Fruit fly (Drosophila melanogaster) whole organism, embryonic: Measurements from ENCODE around the gene Iru.
A peak's percentile ranks its signal among the peaks of the same experiment; 100 is the strongest.

Source experiments
- CG10431 ChIP-seq: fragments of 200-800 bp; sonication (Bioruptor generic); optimal IDR thresholded peaks from 3 replicates; lab custom pipeline; 2018; ENCODE audit warnings: missing biosample characterization, mild to moderate bottlenecking, missing genetic modification characterization
- CG11504 ChIP-seq: fragments of 200-800 bp; sonication (Bioruptor generic); optimal IDR thresholded peaks from 3 replicates; lab custom pipeline; 2019; ENCODE audit warnings: missing biosample characterization, mild to moderate bottlenecking, missing genetic modification characterization, moderate library complexity
- CG11723 ChIP-seq: fragments of 200-800 bp; sonication (Bioruptor generic); optimal IDR thresholded peaks from 2 replicates; lab custom pipeline; 2017; ENCODE audit warnings: missing biosample characterization, mild to moderate bottlenecking, missing genetic modification characterization
- CG1233 ChIP-seq: fragments of 200-800 bp; sonication (Bioruptor generic); optimal IDR thresholded peaks from 4 replicates; lab custom pipeline; 2018; ENCODE audit warnings: missing biosample characterization, mild to moderate bottlenecking, missing genetic modification characterization
- CG13894 ChIP-seq: fragments of 200-800 bp; sonication (Bioruptor generic); optimal IDR thresholded peaks from 3 replicates; lab custom pipeline; 2018; ENCODE audit warnings: missing biosample characterization, mild to moderate bottlenecking, missing genetic modification characterization, moderate library complexity
- CG14667 ChIP-seq: fragments of 200-800 bp; sonication (Bioruptor generic); IDR thresholded peaks from 2 replicates; pipeline ENCODE4 v1.3.6; 2022; ENCODE audit warnings: missing biosample characterization, missing genetic modification characterization
- CG14860 ChIP-seq: fragments of 200-800 bp; sonication (Bioruptor generic); IDR thresholded peaks from 3 replicates; pipeline ENCODE4 v1.3.6; 2022; ENCODE audit warnings: missing biosample characterization, missing genetic modification characterization; ENCODE audit not compliant: partially characterized antibody
- CG15696 ChIP-seq: fragments of 200-800 bp; sonication (Bioruptor generic); optimal IDR thresholded peaks from 2 replicates; lab custom pipeline; 2019; ENCODE audit warnings: missing biosample characterization, mild to moderate bottlenecking, missing genetic modification characterization, moderate library complexity
- CG17612 ChIP-seq: fragments of 200-800 bp; sonication (Bioruptor generic); IDR thresholded peaks from 2 replicates; pipeline ENCODE4 v1.3.6; 2022; ENCODE audit warnings: missing biosample characterization, missing genetic modification characterization
- CG1832 ChIP-seq: fragments of 200-800 bp; sonication (Bioruptor generic); optimal IDR thresholded peaks from 2 replicates; lab custom pipeline; 2017; ENCODE audit warnings: missing biosample characterization, mild to moderate bottlenecking, missing genetic modification characterization, inconsistent platforms
- CG18476 ChIP-seq: fragments of 200-800 bp; sonication (Bioruptor generic); optimal IDR thresholded peaks from 2 replicates; lab custom pipeline; 2016; ENCODE audit warnings: missing biosample characterization, mild to moderate bottlenecking, missing genetic modification characterization
- CG32532 ChIP-seq: fragments of 200-800 bp; sonication (Bioruptor generic); IDR thresholded peaks from 2 replicates; pipeline ENCODE4 v1.3.6; 2022; ENCODE audit warnings: missing biosample characterization, missing genetic modification characterization
- CG32767 ChIP-seq: fragments of 200-800 bp; sonication (Bioruptor generic); IDR thresholded peaks from 2 replicates; pipeline ENCODE4 v1.3.6; 2022; ENCODE audit warnings: missing biosample characterization, missing genetic modification characterization
- CG3995 ChIP-seq: fragments of 200-800 bp; sonication (Bioruptor generic); optimal IDR thresholded peaks from 3 replicates; lab custom pipeline; 2016; ENCODE audit warnings: missing biosample characterization, missing genetic modification characterization
- CG4282 ChIP-seq: fragments of 200-800 bp; sonication (Bioruptor generic); optimal IDR thresholded peaks from 2 replicates; lab custom pipeline; 2016; ENCODE audit warnings: missing biosample characterization, missing genetic modification characterization
- CG5953 ChIP-seq: fragments of 200-800 bp; sonication (Bioruptor generic); IDR thresholded peaks from 2 replicates; pipeline ENCODE4 v1.3.6; 2022; ENCODE audit warnings: missing biosample characterization, missing genetic modification characterization
- CG8290 ChIP-seq, 3 experiments: fragments of 200-800 bp; sonication (Bioruptor generic); optimal IDR thresholded peaks; 2 replicates each; lab custom pipeline; 2016 to 2019; ENCODE audit warnings: missing biosample characterization in 3 of 3, missing genetic modification characterization in 3 of 3, mild to moderate bottlenecking in 2 of 3, moderate library complexity in 1 of 3
- CG8924 ChIP-seq: fragments of 200-800 bp; optimal IDR thresholded peaks from 3 replicates; lab custom pipeline; 2019; ENCODE audit warnings: missing biosample characterization, mild to moderate bottlenecking, missing genetic modification characterization, moderate library complexity
- CG9609 ChIP-seq: fragments of 200-800 bp; sonication (Bioruptor generic); optimal IDR thresholded peaks from 3 replicates; lab custom pipeline; 2016; ENCODE audit warnings: missing biosample characterization, missing genetic modification characterization
- Camta ChIP-seq: fragments of 200-800 bp; sonication (Bioruptor generic); optimal IDR thresholded peaks from 2 replicates; lab custom pipeline; 2016; ENCODE audit warnings: missing biosample characterization, missing genetic modification characterization
- Dbx ChIP-seq: fragments of 200-800 bp; sonication (Bioruptor generic); IDR thresholded peaks from 3 replicates; pipeline ENCODE4 v1.3.6; 2022; ENCODE audit warnings: missing biosample characterization, missing genetic modification characterization
- GATAe ChIP-seq: fragments of 200-800 bp; sonication (Bioruptor generic); conservative IDR thresholded peaks from 2 replicates; pipeline ENCODE4 v1.3.6; 2022; ENCODE audit warnings: missing biosample characterization, missing genetic modification characterization
- Gsc ChIP-seq: fragments of 200-800 bp; sonication (Bioruptor generic); IDR thresholded peaks from 2 replicates; pipeline ENCODE4 v1.3.6; 2022; ENCODE audit warnings: missing biosample characterization, missing genetic modification characterization
- HmgZ ChIP-seq: fragments of 200-800 bp; sonication (Bioruptor generic); optimal IDR thresholded peaks from 2 replicates; lab custom pipeline; 2018; ENCODE audit warnings: missing biosample characterization, mild to moderate bottlenecking, missing genetic modification characterization
- Mad ChIP-seq: fragments of 200-800 bp; sonication (Bioruptor generic); optimal IDR thresholded peaks from 2 replicates; lab custom pipeline; 2016; ENCODE audit warnings: missing biosample characterization, missing genetic modification characterization
- NFAT ChIP-seq: fragments of 200-800 bp; sonication (Bioruptor generic); IDR thresholded peaks from 2 replicates; pipeline ENCODE4 v1.3.6; 2022; ENCODE audit warnings: missing biosample characterization, missing genetic modification characterization
- NfI ChIP-seq: fragments of 200-800 bp; sonication (Bioruptor generic); optimal IDR thresholded peaks from 3 replicates; lab custom pipeline; 2018; ENCODE audit warnings: missing biosample characterization, mild to moderate bottlenecking, missing genetic modification characterization, moderate library complexity
- Opbp ChIP-seq: fragments of 200-800 bp; sonication (Bioruptor generic); IDR thresholded peaks from 3 replicates; pipeline ENCODE4 v1.3.6; 2022; ENCODE audit warnings: missing biosample characterization, missing genetic modification characterization; ENCODE audit not compliant: partially characterized antibody
- Rfx ChIP-seq: fragments of 200-800 bp; sonication (Bioruptor generic); IDR thresholded peaks from 2 replicates; pipeline ENCODE4 v1.3.6; 2022; ENCODE audit warnings: missing biosample characterization, missing genetic modification characterization
- Ssrp ChIP-seq: fragments of 200-800 bp; sonication (Bioruptor generic); optimal IDR thresholded peaks from 2 replicates; lab custom pipeline; 2018; ENCODE audit warnings: missing biosample characterization, mild to moderate bottlenecking, missing genetic modification characterization, moderate library complexity
- Trl ChIP-seq, 3 experiments: fragments of >200 bp in 2 of 3; fragments of 200-800 bp in 1 of 3; sonication (Bioruptor generic) in 1 of 3; optimal IDR thresholded peaks; 2 replicates in 1 of 3; 3 replicates in 2 of 3; lab custom pipeline; 2016 to 2017; ENCODE audit warnings: missing biosample characterization in 1 of 3, missing genetic modification characterization in 1 of 3
- bbx ChIP-seq: fragments of 200-800 bp; sonication (Bioruptor generic); IDR thresholded peaks from 2 replicates; pipeline ENCODE4 v1.3.6; 2022; ENCODE audit warnings: missing biosample characterization, missing genetic modification characterization; ENCODE audit not compliant: partially characterized antibody
- bsh ChIP-seq, 2 experiments: fragments of 200-800 bp; sonication (Bioruptor generic); optimal IDR thresholded peaks; 2 replicates each; lab custom pipeline; 2017 to 2018; ENCODE audit warnings: mild to moderate bottlenecking in 2 of 2, missing biosample characterization in 2 of 2, missing genetic modification characterization in 2 of 2, moderate library complexity in 1 of 2
- chinmo ChIP-seq: fragments of 200-800 bp; sonication (Bioruptor generic); IDR thresholded peaks from 4 replicates; pipeline ENCODE4 v1.3.6; 2022; ENCODE audit warnings: missing biosample characterization, missing genetic modification characterization; ENCODE audit not compliant: partially characterized antibody
- crc ChIP-seq: fragments of 200-800 bp; sonication (Bioruptor generic); optimal IDR thresholded peaks from 2 replicates; lab custom pipeline; 2016; ENCODE audit warnings: missing biosample characterization, missing genetic modification characterization
- danr ChIP-seq: fragments of 200-800 bp; sonication (Bioruptor generic); IDR thresholded peaks from 2 replicates; pipeline ENCODE4 v1.3.6; 2022; ENCODE audit warnings: missing biosample characterization, missing genetic modification characterization
- ewg ChIP-seq: fragments of 200-800 bp; sonication (Bioruptor generic); optimal IDR thresholded peaks from 3 replicates; lab custom pipeline; 2017; ENCODE audit warnings: mild to moderate bottlenecking, missing biosample characterization, missing genetic modification reagents, missing genetic modification characterization
- grn ChIP-seq: fragments of 200-800 bp; sonication (Bioruptor generic); optimal IDR thresholded peaks from 3 replicates; lab custom pipeline; 2017; ENCODE audit warnings: missing biosample characterization, missing genetic modification characterization
- insv ChIP-seq, 2 experiments: fragments of 200-800 bp; sonication (Bioruptor generic); optimal IDR thresholded peaks; 3 replicates each; lab custom pipeline; 2016 to 2018; ENCODE audit warnings: missing biosample characterization in 2 of 2, missing genetic modification characterization in 2 of 2
- inv ChIP-seq: fragments of 200-800 bp; sonication (Bioruptor generic); IDR thresholded peaks from 2 replicates; pipeline ENCODE4 v1.3.6; 2022; ENCODE audit warnings: missing biosample characterization, missing genetic modification characterization; ENCODE audit not compliant: partially characterized antibody
- knrl ChIP-seq: fragments of 200-800 bp; sonication (Bioruptor generic); IDR thresholded peaks from 3 replicates; pipeline ENCODE4 v1.3.6; 2022; ENCODE audit warnings: missing biosample characterization, missing genetic modification characterization; ENCODE audit not compliant: partially characterized antibody
- pho ChIP-seq: fragments of 200-800 bp; sonication (Bioruptor generic); optimal IDR thresholded peaks from 2 replicates; lab custom pipeline; 2016; ENCODE audit warnings: missing biosample characterization, missing genetic modification characterization
- rib ChIP-seq: fragments of 200-800 bp; sonication (Bioruptor generic); IDR thresholded peaks from 2 replicates; pipeline ENCODE4 v1.3.6; 2022; ENCODE audit warnings: missing biosample characterization, missing genetic modification characterization
- sim ChIP-seq: fragments of 200-800 bp; sonication (Bioruptor generic); IDR thresholded peaks from 2 replicates; pipeline ENCODE4 v1.3.6; 2022; ENCODE audit warnings: missing biosample characterization, missing genetic modification characterization
- sna ChIP-seq: fragments of 200-800 bp; sonication (Bioruptor generic); IDR thresholded peaks from 2 replicates; pipeline ENCODE4 v1.3.6; 2022; ENCODE audit warnings: missing biosample characterization, missing genetic modification characterization; ENCODE audit not compliant: partially characterized antibody
- ttk ChIP-seq: fragments of 200-800 bp; sonication (Bioruptor generic); IDR thresholded peaks from 2 replicates; pipeline ENCODE4 v2.1.2; 2022; ENCODE audit warnings: missing biosample characterization, missing genetic modification characterization
- zfh1 ChIP-seq: fragments of 200-800 bp; sonication (Bioruptor generic); IDR thresholded peaks from 3 replicates; pipeline ENCODE4 v1.3.6; 2022; ENCODE audit warnings: missing biosample characterization, missing genetic modification characterization

Iru gene

DNA sequence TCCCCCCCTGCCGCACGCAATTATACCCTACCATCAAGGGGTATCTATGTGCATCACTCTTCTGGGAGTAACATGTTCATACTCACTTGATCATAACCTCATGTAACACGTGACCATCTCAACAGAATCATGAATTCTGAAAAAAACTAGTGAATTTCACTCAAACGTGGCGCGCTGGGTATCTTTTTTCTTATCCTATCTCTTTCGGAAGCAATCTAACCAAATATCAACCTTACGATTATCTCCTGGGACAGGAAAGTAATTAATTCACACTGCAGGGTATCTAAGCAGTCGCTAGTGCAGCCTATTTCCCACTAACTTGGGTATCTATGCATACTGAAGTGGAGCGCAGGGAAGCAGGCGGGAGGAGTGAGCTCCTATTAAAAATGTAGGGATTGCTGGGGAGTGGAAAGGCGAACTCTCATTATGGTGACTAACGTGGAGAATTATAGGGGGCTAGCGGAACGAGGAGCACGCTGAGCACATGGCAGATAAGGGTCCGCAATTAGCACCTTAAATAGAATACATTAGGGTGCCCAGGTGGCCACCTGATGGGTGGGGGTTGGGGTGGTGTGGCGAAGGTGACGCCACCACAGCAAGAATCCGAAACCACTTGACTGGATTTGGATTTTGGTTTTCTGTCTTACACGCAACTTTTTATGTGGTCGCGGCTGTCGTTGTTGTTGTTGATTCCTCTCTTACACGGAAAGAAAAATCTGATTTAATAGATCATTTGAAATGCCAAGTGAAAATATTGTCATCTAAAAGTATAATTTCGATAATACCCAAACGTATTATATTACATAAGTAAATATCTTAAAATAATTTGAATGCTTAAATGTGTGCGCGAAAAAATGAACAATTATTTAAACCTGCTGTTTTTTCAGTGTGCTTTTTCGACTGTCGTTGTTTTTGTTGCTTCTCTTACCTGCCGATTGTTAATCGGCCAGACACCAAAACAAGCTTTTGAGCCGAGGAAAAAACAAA is 49.2 kb downstream of the Iru start (continued):
- TF ChIP-seq Trl (optimal IDR thresholded peaks at IDR 0.05; lab: Kevin White, UChicago) (peak in 1 of 2 experiments; percentile 5), Trl (GFP tag; optimal IDR thresholded peaks at IDR 0.05; lab: Kevin White, UChicago) (peak; percentile 58), crc (GFP tag; lab: Kevin White, UChicago) (peak; percentile 71), CG11723 (GFP tag; lab: Kevin White, UChicago) (peak; percentile 82), CG10431 (peak; percentile 80), Ssrp (tag; lab: Kevin White, UChicago) (peak; percentile 91), CG13894 (peak; percentile 91), CG1233 (GFP tag; lab: Kevin White, UChicago) (peak; percentile 91), CG8290 (GFP tag; optimal IDR thresholded peaks at IDR 0.05; lab: Kevin White, UChicago) (peak; percentile 83), CG8290 (tag; optimal IDR thresholded peaks at IDR 0.05; lab: Kevin White, UChicago) (peak; percentile 1 to 89), CG8924 (peak; percentile 95), sim (GFP tag; lab: Robert Waterston, UW) (no peak), NfI (GFP tag; lab: Kevin White, UChicago) (peak; percentile 90), CG18476 (GFP tag; lab: Kevin White, UChicago) (peak; percentile 89), insv (GFP tag; optimal IDR thresholded peaks at IDR 0.05; lab: Kevin White, UChicago) (peak in 1 of 2 experiments; percentile 49), Dbx (GFP tag; lab: Robert Waterston, UW) (no peak), sna (GFP tag; lab: Robert Waterston, UW) (no peak), Opbp (no peak), Rfx (GFP tag; lab: Robert Waterston, UW) (no peak), CG32767 (GFP tag; lab: Robert Waterston, UW) (no peak), Camta (GFP tag; lab: Kevin White, UChicago) (peak; percentile 69), NFAT (no peak), grn (peak; percentile 51), ewg (GFP tag; lab: Kevin White, UChicago) (peak; percentile 72), CG5953 (no peak), bsh (GFP tag; optimal IDR thresholded peaks at IDR 0.05; lab: Kevin White, UChicago) (peak; percentile 55 to 96), CG15696 (tag; lab: Kevin White, UChicago) (peak; percentile 77), knrl (no peak), danr (GFP tag; lab: Robert Waterston, UW) (no peak), CG1832 (GFP tag; lab: Kevin White, UChicago) (no peak), CG9609 (GFP tag; lab: Kevin White, UChicago) (peak; percentile 75), GATAe (GFP tag; lab: Robert Waterston, UW) (no peak), chinmo (no peak), CG3995 (peak; percentile 62), CG14667 (GFP tag; lab: Robert Waterston, UW) (no peak), ttk (no peak), CG14860 (GFP tag; lab: Robert Waterston, UW) (no peak), rib (no peak), pho (GFP tag; lab: Kevin White, UChicago) (peak; percentile 72), CG32532 (no peak), Gsc (no peak), inv (GFP tag; lab: Robert Waterston, UW) (no peak), zfh1 (GFP tag; lab: Robert Waterston, UW) (no peak), bbx (GFP tag; lab: Robert Waterston, UW) (no peak), CG4282 (peak; percentile 62), Mad (GFP tag; lab: Kevin White, UChicago) (peak; percentile 69), CG17612 (GFP tag; lab: Robert Waterston, UW) (no peak), CG11504 (tag; lab: Kevin White, UChicago) (peak; percentile 96), HmgZ (peak; percentile 95)
